Worm (Caenorhabditis elegans): ENCODE results near the gene T17A3.12.
A peak's percentile ranks its signal among the peaks of the same experiment; 100 is the strongest.

The T17A3.12 gene

ce11 chrIII:178126-178525 is 33.1 kb upstream of the T17A3.12 start:
- no peak for TF ChIP-seq nhr-21 (tag; optimal IDR thresholded peaks at IDR 0.05)
- TF ChIP-seq nhr-129 (tag; optimal IDR thresholded peaks at IDR 0.05), result no peak
- no peak for TF ChIP-seq elt-3 (tag; optimal IDR thresholded peaks at IDR 0.05)
- TF ChIP-seq unc-62 (GFP tag; optimal IDR thresholded peaks at IDR 0.05), result no peak
- TF ChIP-seq egl-27 (tag; optimal IDR thresholded peaks at IDR 0.05), result no peak
- no peak for TF ChIP-seq zag-1 (tag; optimal IDR thresholded peaks at IDR 0.05)
- TF ChIP-seq elt-1 (tag; optimal IDR thresholded peaks at IDR 0.05), result no peak
- no peak for TF ChIP-seq nhr-11 (tag; optimal IDR thresholded peaks at IDR 0.05)
- no peak for TF ChIP-seq lsy-2 (tag; optimal IDR thresholded peaks at IDR 0.05)

- TF ChIP-seq crh-2 (tag; optimal IDR thresholded peaks at IDR 0.05) (no peak), C34F6.9 (tag; optimal IDR thresholded peaks at IDR 0.05) (no peak), alr-1 (tag; optimal IDR thresholded peaks at IDR 0.05) (no peak), ama-1 (optimal IDR thresholded peaks at IDR 0.05) (no peak), ztf-4 (tag; optimal IDR thresholded peaks at IDR 0.05) (no peak), nhr-10 (tag; optimal IDR thresholded peaks at IDR 0.05) (no peak), ceh-16 (tag; optimal IDR thresholded peaks at IDR 0.05) (no peak), elt-1 (tag; optimal IDR thresholded peaks at IDR 0.05) (no peak)
Observed at ce11 chrIII:177715-178114, 32.7 kb upstream of the T17A3.12 start, which contains the start of gene F40G9.14. TSS of gene F40G9.14 (minus strand) at chrIII:177815.

ce11 chrIII:175733-176132 is 30.8 kb upstream of the T17A3.12 start, which contains the start of gene clec-148:
TSS of gene clec-148 (minus strand) at chrIII:175833.
- no peak for TF ChIP-seq ztf-11 (tag; optimal IDR thresholded peaks at IDR 0.05)
- TF ChIP-seq fos-1 (tag; optimal IDR thresholded peaks at IDR 0.05), result peak; percentile 53

- TF ChIP-seq sma-9 (GFP tag; optimal IDR thresholded peaks at IDR 0.05) (no peak), sma-9 (tag; optimal IDR thresholded peaks at IDR 0.05) (no peak), nhr-23 (tag; optimal IDR thresholded peaks at IDR 0.05) (no peak), F13H6.1 (tag; optimal IDR thresholded peaks at IDR 0.05) (no peak), nhr-25 (tag; optimal IDR thresholded peaks at IDR 0.05) (no peak), alr-1 (tag; optimal IDR thresholded peaks at IDR 0.05) (no peak), nhr-11 (tag; optimal IDR thresholded peaks at IDR 0.05) (no peak), Y55F3AM.14 (GFP tag; optimal IDR thresholded peaks at IDR 0.05) (no peak)
Observed at ce11 chrIII:173501-173900, 28.5 kb upstream of the T17A3.12 start, which contains the start of gene F40G9.19. TSS of gene F40G9.19 (plus strand) at chrIII:173801.

- TF ChIP-seq alr-1 (tag; optimal IDR thresholded peaks at IDR 0.05) (no peak), nhr-12 (tag; optimal IDR thresholded peaks at IDR 0.05) (no peak), C34F6.9 (tag; optimal IDR thresholded peaks at IDR 0.05) (no peak), skn-1 (tag; optimal IDR thresholded peaks at IDR 0.05) (no peak), nhr-11 (tag; optimal IDR thresholded peaks at IDR 0.05) (no peak), lsy-2 (tag; optimal IDR thresholded peaks at IDR 0.05) (no peak), dmd-4 (tag; optimal IDR thresholded peaks at IDR 0.05) (no peak), peb-1 (tag; optimal IDR thresholded peaks at IDR 0.05) (no peak), R02D3.7 (tag; optimal IDR thresholded peaks at IDR 0.05) (no peak), zag-1 (tag; optimal IDR thresholded peaks at IDR 0.05) (no peak)
Observed at ce11 chrIII:171617-172016, 26.6 kb upstream of the T17A3.12 start, which contains the start of the genes F40G9.9 and F40G9.12. TSS of gene F40G9.9 (minus strand) at chrIII:171717. TSS of gene F40G9.12 (plus strand) at chrIII:171847.

- TF ChIP-seq elt-1 (tag; optimal IDR thresholded peaks at IDR 0.05) (no peak), nhr-6 (tag; optimal IDR thresholded peaks at IDR 0.05) (no peak), alr-1 (tag; optimal IDR thresholded peaks at IDR 0.05) (no peak), egl-27 (tag; optimal IDR thresholded peaks at IDR 0.05) (no peak), ZK546.5 (tag; optimal IDR thresholded peaks at IDR 0.05) (no peak), ceh-16 (tag; optimal IDR thresholded peaks at IDR 0.05) (no peak), C34F6.9 (tag; optimal IDR thresholded peaks at IDR 0.05) (no peak), aly-2 (tag; optimal IDR thresholded peaks at IDR 0.05) (no peak), blmp-1 (tag; optimal IDR thresholded peaks at IDR 0.05; ENCODE audit: insufficient read depth) (no peak), lin-39 (tag; optimal IDR thresholded peaks at IDR 0.05) (no peak), skn-1 (tag; optimal IDR thresholded peaks at IDR 0.05) (no peak), fos-1 (tag; optimal IDR thresholded peaks at IDR 0.05) (no peak), ztf-11 (tag; optimal IDR thresholded peaks at IDR 0.05) (no peak), nhr-129 (tag; optimal IDR thresholded peaks at IDR 0.05) (no peak), elt-3 (tag; optimal IDR thresholded peaks at IDR 0.05) (no peak), dmd-4 (tag; optimal IDR thresholded peaks at IDR 0.05) (no peak), nhr-25 (tag; optimal IDR thresholded peaks at IDR 0.05) (no peak), sma-3 (GFP tag; optimal IDR thresholded peaks at IDR 0.05) (no peak)
Observed at ce11 chrIII:169478-169877, 24.5 kb upstream of the T17A3.12 start, which contains the start of gene F40G9.18. TSS of gene F40G9.18 (minus strand) at chrIII:169578.
